Worm (Caenorhabditis elegans) whole organism, L4 larva: ENCODE measurements around the gene asp-6.

Experiments used
- aha-1 ChIP-seq: fragments of 150-350 bp; peaks from one replicate; lab custom pipeline; 2014; ENCODE audit warnings: missing biosample characterization, missing genetic modification characterization
- ama-1 ChIP-seq: fragments of 150-350 bp; optimal IDR thresholded peaks from 2 replicates; lab custom pipeline; 2014; ENCODE audit warnings: inconsistent platforms, mixed read lengths
- ceh-82 ChIP-seq: sonication (generic microtip); optimal IDR thresholded peaks from 2 replicates; lab custom pipeline; 2017; ENCODE audit warnings: missing biosample characterization, missing genetic modification characterization
- pha-4 ChIP-seq, 2 experiments: fragments of 150-350 bp in 1 of 2; fragments of 200-800 bp in 1 of 2; sonication (Bioruptor generic) in 1 of 2; IDR thresholded peaks in 1 of 2; optimal IDR thresholded peaks in 1 of 2; 2 replicates each; pipeline versions ENCODE4 v1.3.6 to Lab custom; 2014 to 2022; ENCODE audit warnings: missing genetic modification characterization in 2 of 2, missing genetic modification reagents in 2 of 2, missing biosample characterization in 1 of 2, missing compliant biosample characterization in 1 of 2

ce11 chrV:8280770-8281169 lies 12.0 kb upstream of the asp-6 start, which contains the start of gene str-135:
- TF ChIP-seq ama-1 (lab: Kevin White, UChicago) = no peak
- TF ChIP-seq ceh-82 (tag; lab: Kevin White, UChicago) = no peak
- no peak for TF ChIP-seq pha-4 (GFP tag; IDR thresholded peaks at IDR 0.05; lab: Robert Waterston, UW)
- no peak for TF ChIP-seq pha-4 (tag; optimal IDR thresholded peaks at IDR 0.05; lab: Kevin White, UChicago)
- TF ChIP-seq aha-1 = no peak
